Worm (Caenorhabditis elegans) whole organism, L4 larva: ENCODE results near the gene gcy-12.

Source experiments
- ZK546.5 ChIP-seq, 2 experiments: sonication (generic microtip); optimal IDR thresholded peaks; 2 replicates each; lab custom pipeline; 2017; ENCODE audit warnings: missing biosample characterization in 2 of 2, missing genetic modification characterization in 2 of 2
- ama-1 ChIP-seq: fragments of 150-350 bp; optimal IDR thresholded peaks from 2 replicates; lab custom pipeline; 2014; ENCODE audit warnings: inconsistent platforms, mixed read lengths
- ceh-44 ChIP-seq: fragments of 200-800 bp; sonication (Bioruptor generic); IDR thresholded peaks from 2 replicates; pipeline ENCODE4 v1.3.6; 2022; ENCODE audit warnings: missing genetic modification reagents, missing genetic modification characterization, missing compliant biosample characterization
- ceh-82 ChIP-seq: sonication (generic microtip); optimal IDR thresholded peaks from 2 replicates; lab custom pipeline; 2017; ENCODE audit warnings: missing biosample characterization, missing genetic modification characterization
- lin-13 ChIP-seq: fragments of 150-350 bp; optimal IDR thresholded peaks from 2 replicates; lab custom pipeline; 2014; ENCODE audit warnings: missing biosample characterization, missing genetic modification reagents, missing genetic modification characterization
- madf-9 ChIP-seq: fragments of 200-800 bp; sonication (Bioruptor generic); conservative IDR thresholded peaks from 2 replicates; pipeline ENCODE4 v1.3.6; 2022; ENCODE audit warnings: missing genetic modification reagents, missing genetic modification characterization, missing compliant biosample characterization
- pqm-1 ChIP-seq: sonication (generic microtip); optimal IDR thresholded peaks from 2 replicates; lab custom pipeline; 2017; ENCODE audit warnings: missing biosample characterization, missing genetic modification characterization
- spr-1 ChIP-seq: sonication (generic microtip); optimal IDR thresholded peaks from 2 replicates; lab custom pipeline; 2016; ENCODE audit warnings: mild to moderate bottlenecking, missing genetic modification characterization, missing compliant biosample characterization
- tag-97 ChIP-seq: fragments of 200-800 bp; sonication (Bioruptor generic); IDR thresholded peaks from 2 replicates; pipeline ENCODE4 v1.3.6; 2022; ENCODE audit warnings: missing genetic modification characterization, missing compliant biosample characterization

ce11 chrII:5341573-5341972 is 29.7 kb downstream of the gcy-12 start:
- TF ChIP-seq ama-1 (lab: Kevin White, UChicago) (no peak), ceh-44 (GFP tag; lab: Robert Waterston, UW) (no peak), tag-97 (no peak), ceh-82 (tag; lab: Kevin White, UChicago) (no peak), madf-9 (no peak), ZK546.5 (tag; optimal IDR thresholded peaks at IDR 0.05; lab: Kevin White, UChicago) (no peak), pqm-1 (tag; lab: Kevin White, UChicago) (no peak), spr-1 (tag; lab: Kevin White, UChicago) (no peak), lin-13 (GFP tag; lab: Kevin White, UChicago) (no peak)
